Fruit fly (Drosophila melanogaster) Kc167 (cell line): ENCODE results near the gene Atg4a.

ENCODE experiments used
- insv ChIP-seq: fragments of >200 bp; optimal IDR thresholded peaks from 3 replicates; lab custom pipeline; 2018; ENCODE audit warnings: missing external identifiers
- psq ChIP-seq: fragments of >200 bp; optimal IDR thresholded peaks from 2 replicates; lab custom pipeline; 2017; ENCODE audit warnings: missing external identifiers
- ttk ChIP-seq: sonication (Bioruptor generic); optimal IDR thresholded peaks from 2 replicates; lab custom pipeline; 2017; ENCODE audit warnings: missing external identifiers

- TF ChIP-seq ttk = no peak
- no peak for TF ChIP-seq psq (lab: Kevin White, UChicago)
- no peak for TF ChIP-seq insv
Observed at dm6 chr2L:1066330-1066729, 14.4 kb upstream of the Atg4a start.
